Fruit fly (Drosophila melanogaster) whole organism, embryonic: ENCODE measurements around the gene Exn.

Experiments
- Abd-B ChIP-seq: fragments of 200-800 bp; sonication (Bioruptor generic); optimal IDR thresholded peaks from 2 replicates; lab custom pipeline; 2018; ENCODE audit warnings: missing biosample characterization, mild to moderate bottlenecking, missing genetic modification characterization, moderate library complexity
- Atf-2 ChIP-seq: fragments of 200-800 bp; sonication (Bioruptor generic); optimal IDR thresholded peaks from 2 replicates; lab custom pipeline; 2016; ENCODE audit warnings: missing biosample characterization, missing genetic modification characterization
- CG10543 ChIP-seq: fragments of 200-800 bp; sonication (Bioruptor generic); optimal IDR thresholded peaks from 3 replicates; lab custom pipeline; 2017; ENCODE audit warnings: missing biosample characterization, mild to moderate bottlenecking, missing genetic modification characterization, moderate library complexity
- CG11247 ChIP-seq: fragments of 200-800 bp; sonication (Bioruptor generic); IDR thresholded peaks from 2 replicates; pipeline ENCODE4 v1.3.6; 2022; ENCODE audit warnings: missing biosample characterization, missing genetic modification characterization
- CG11696 ChIP-seq: fragments of 200-800 bp; sonication (Bioruptor generic); IDR thresholded peaks from 2 replicates; pipeline ENCODE4 v1.3.6; 2022; ENCODE audit warnings: missing biosample characterization, missing genetic modification characterization
- CG11723 ChIP-seq: fragments of 200-800 bp; sonication (Bioruptor generic); optimal IDR thresholded peaks from 2 replicates; lab custom pipeline; 2017; ENCODE audit warnings: missing biosample characterization, mild to moderate bottlenecking, missing genetic modification characterization
- CG14050 ChIP-seq: fragments of 200-800 bp; sonication (Bioruptor generic); IDR thresholded peaks from 3 replicates; pipeline ENCODE4 v1.3.6; 2022; ENCODE audit warnings: missing biosample characterization, missing genetic modification characterization
- CG14441 ChIP-seq: fragments of 200-800 bp; sonication (Bioruptor generic); IDR thresholded peaks from 2 replicates; pipeline ENCODE4 v1.3.6; 2022; ENCODE audit warnings: missing biosample characterization, missing genetic modification characterization
- CG1602 ChIP-seq: fragments of 200-800 bp; sonication (Bioruptor generic); optimal IDR thresholded peaks from 3 replicates; lab custom pipeline; 2016; ENCODE audit warnings: missing biosample characterization, missing genetic modification characterization
- CG1603 ChIP-seq: fragments of 200-800 bp; sonication (Bioruptor generic); optimal IDR thresholded peaks from 2 replicates; lab custom pipeline; 2019; ENCODE audit warnings: missing biosample characterization, mild to moderate bottlenecking, missing genetic modification characterization, moderate library complexity
- CG2199 ChIP-seq: fragments of 200-800 bp; sonication (Bioruptor generic); IDR thresholded peaks from 3 replicates; pipeline ENCODE4 v1.3.6; 2022; ENCODE audit warnings: missing biosample characterization, missing genetic modification characterization
- CG30020 ChIP-seq: fragments of 200-800 bp; optimal IDR thresholded peaks from 2 replicates; lab custom pipeline; 2019; ENCODE audit warnings: missing biosample characterization, mild to moderate bottlenecking, missing genetic modification characterization, moderate library complexity
- CG32532 ChIP-seq: fragments of 200-800 bp; sonication (Bioruptor generic); IDR thresholded peaks from 2 replicates; pipeline ENCODE4 v1.3.6; 2022; ENCODE audit warnings: missing biosample characterization, missing genetic modification characterization
- CG3281 ChIP-seq: fragments of 200-800 bp; sonication (Bioruptor generic); optimal IDR thresholded peaks from 3 replicates; lab custom pipeline; 2017; ENCODE audit warnings: missing biosample characterization, mild to moderate bottlenecking, missing genetic modification characterization
- CG34224 ChIP-seq: fragments of 200-800 bp; sonication (Bioruptor generic); IDR thresholded peaks from 3 replicates; pipeline ENCODE4 v1.3.6; 2022; ENCODE audit warnings: missing biosample characterization, missing genetic modification characterization; ENCODE audit not compliant: partially characterized antibody
- CG3995 ChIP-seq: fragments of 200-800 bp; sonication (Bioruptor generic); optimal IDR thresholded peaks from 3 replicates; lab custom pipeline; 2016; ENCODE audit warnings: missing biosample characterization, missing genetic modification characterization
- CG4617 ChIP-seq: fragments of 200-800 bp; sonication (Bioruptor generic); optimal IDR thresholded peaks from 3 replicates; lab custom pipeline; 2016; ENCODE audit warnings: missing biosample characterization, missing genetic modification characterization, borderline replicate concordance
- CG9932 ChIP-seq: fragments of 200-800 bp; sonication (Bioruptor generic); IDR thresholded peaks from 2 replicates; pipeline ENCODE4 v1.3.6; 2022; ENCODE audit warnings: missing biosample characterization, missing genetic modification characterization
- CTCF ChIP-seq: fragments of 200-800 bp; sonication (Bioruptor generic); optimal IDR thresholded peaks from 2 replicates; lab custom pipeline; 2017; ENCODE audit warnings: missing biosample characterization, mild to moderate bottlenecking, missing genetic modification characterization, moderate library complexity
- Dbx ChIP-seq: fragments of 200-800 bp; sonication (Bioruptor generic); IDR thresholded peaks from 3 replicates; pipeline ENCODE4 v1.3.6; 2022; ENCODE audit warnings: missing biosample characterization, missing genetic modification characterization
- Dll ChIP-seq: fragments of 200-800 bp; sonication (Bioruptor generic); IDR thresholded peaks from 4 replicates; pipeline ENCODE4 v1.3.6; 2022; ENCODE audit warnings: missing biosample characterization, missing genetic modification characterization; ENCODE audit not compliant: partially characterized antibody
- Dp ChIP-seq: fragments of 200-800 bp; sonication (Bioruptor generic); optimal IDR thresholded peaks from 2 replicates; lab custom pipeline; 2018; ENCODE audit warnings: missing biosample characterization, mild to moderate bottlenecking, missing genetic modification characterization, moderate library complexity
- H2.0 ChIP-seq: fragments of 200-800 bp; sonication (Bioruptor generic); IDR thresholded peaks from 2 replicates; pipeline ENCODE4 v1.3.6; 2022; ENCODE audit warnings: missing biosample characterization, missing genetic modification characterization
- HmgD ChIP-seq: fragments of 200-800 bp; sonication (Bioruptor generic); optimal IDR thresholded peaks from 3 replicates; lab custom pipeline; 2016; ENCODE audit warnings: missing biosample characterization, missing genetic modification characterization
- Myb ChIP-seq: fragments of 200-800 bp; sonication (Bioruptor generic); optimal IDR thresholded peaks from 2 replicates; lab custom pipeline; 2016; ENCODE audit warnings: missing biosample characterization, missing genetic modification characterization
- Sox102F ChIP-seq: fragments of 200-800 bp; sonication (Bioruptor generic); optimal IDR thresholded peaks from 2 replicates; lab custom pipeline; 2018; ENCODE audit warnings: missing biosample characterization, mild to moderate bottlenecking, missing genetic modification characterization, moderate library complexity
- Vsx1 ChIP-seq: fragments of 200-800 bp; sonication (Bioruptor generic); optimal IDR thresholded peaks from 2 replicates; lab custom pipeline; 2017; ENCODE audit warnings: missing biosample characterization, mild to moderate bottlenecking, missing genetic modification characterization, missing genetic modification reagents
- YL-1 ChIP-seq: fragments of 200-800 bp; sonication (Bioruptor generic); optimal IDR thresholded peaks from 3 replicates; lab custom pipeline; 2017; ENCODE audit warnings: missing biosample characterization, mild to moderate bottlenecking, missing genetic modification characterization
- al ChIP-seq: fragments of 200-800 bp; sonication (Bioruptor generic); IDR thresholded peaks from 2 replicates; pipeline ENCODE4 v1.3.6; 2022; ENCODE audit warnings: missing biosample characterization, missing genetic modification characterization
- ato ChIP-seq: fragments of 200-800 bp; sonication (Bioruptor generic); IDR thresholded peaks from 2 replicates; pipeline ENCODE4 v1.3.6; 2022; ENCODE audit warnings: missing biosample characterization, missing genetic modification characterization; ENCODE audit not compliant: partially characterized antibody
- br ChIP-seq: fragments of >200 bp; optimal IDR thresholded peaks from 2 replicates; lab custom pipeline; 2017
- chn ChIP-seq: fragments of 200-800 bp; sonication (Bioruptor generic); optimal IDR thresholded peaks from 2 replicates; lab custom pipeline; 2016; ENCODE audit warnings: missing biosample characterization, missing genetic modification characterization
- croc ChIP-seq: fragments of 200-800 bp; sonication (Bioruptor generic); conservative IDR thresholded peaks from 3 replicates; pipeline ENCODE4 v1.3.6; 2022; ENCODE audit warnings: missing biosample characterization, missing genetic modification characterization
- crp ChIP-seq, 2 experiments: fragments of 200-800 bp; sonication (Bioruptor generic); optimal IDR thresholded peaks; 2 replicates in 1 of 2; 3 replicates in 1 of 2; lab custom pipeline; 2017; ENCODE audit warnings: missing biosample characterization in 2 of 2, missing genetic modification characterization in 2 of 2, mild to moderate bottlenecking in 1 of 2, moderate library complexity in 1 of 2
- exex ChIP-seq: fragments of 200-800 bp; sonication (Bioruptor generic); optimal IDR thresholded peaks from 4 replicates; lab custom pipeline; 2018; ENCODE audit warnings: missing biosample characterization, mild to moderate bottlenecking, missing genetic modification characterization, moderate library complexity
- lab ChIP-seq: fragments of 200-800 bp; sonication (Bioruptor generic); optimal IDR thresholded peaks from 3 replicates; lab custom pipeline; 2017; ENCODE audit warnings: missing biosample characterization, missing genetic modification characterization, mild to moderate bottlenecking, moderate library complexity, missing genetic modification reagents
- maf-S ChIP-seq: fragments of 200-800 bp; sonication (Bioruptor generic); optimal IDR thresholded peaks from 2 replicates; lab custom pipeline; 2016; ENCODE audit warnings: missing biosample characterization, missing genetic modification characterization
- mirr ChIP-seq: fragments of 200-800 bp; sonication (Bioruptor generic); optimal IDR thresholded peaks from 3 replicates; lab custom pipeline; 2018; ENCODE audit warnings: missing biosample characterization, mild to moderate bottlenecking, missing genetic modification characterization
- peb ChIP-seq: fragments of 200-800 bp; sonication (Bioruptor generic); IDR thresholded peaks from 2 replicates; pipeline ENCODE4 v1.3.6; 2022; ENCODE audit warnings: missing biosample characterization, missing genetic modification characterization
- pho ChIP-seq: fragments of 200-800 bp; sonication (Bioruptor generic); optimal IDR thresholded peaks from 2 replicates; lab custom pipeline; 2016; ENCODE audit warnings: missing biosample characterization, missing genetic modification characterization
- sens ChIP-seq: fragments of 200-800 bp; sonication (Bioruptor generic); peaks from one replicate; lab custom pipeline; 2016; ENCODE audit warnings: missing biosample characterization, missing genetic modification characterization
- sens-2 ChIP-seq: fragments of 200-800 bp; sonication (Bioruptor generic); IDR thresholded peaks from 2 replicates; pipeline ENCODE4 v1.3.6; 2022; ENCODE audit warnings: missing biosample characterization, missing genetic modification characterization
- sima ChIP-seq: fragments of 200-800 bp; sonication (Bioruptor generic); optimal IDR thresholded peaks from 2 replicates; lab custom pipeline; 2016; ENCODE audit warnings: missing biosample characterization, missing genetic modification characterization
- slbo ChIP-seq: fragments of 200-800 bp; sonication (Bioruptor generic); IDR thresholded peaks from 2 replicates; pipeline ENCODE4 v1.3.6; 2022; ENCODE audit warnings: missing biosample characterization, missing genetic modification characterization
- sob ChIP-seq: fragments of 200-800 bp; sonication (Bioruptor generic); IDR thresholded peaks from 2 replicates; pipeline ENCODE4 v1.3.6; 2022; ENCODE audit warnings: missing biosample characterization, missing genetic modification characterization
- sqz ChIP-seq: fragments of 200-800 bp; sonication (Bioruptor generic); optimal IDR thresholded peaks from 3 replicates; lab custom pipeline; 2018; ENCODE audit warnings: missing biosample characterization, mild to moderate bottlenecking, missing genetic modification characterization
- sug ChIP-seq: fragments of 200-800 bp; optimal IDR thresholded peaks from 2 replicates; lab custom pipeline; 2019; ENCODE audit warnings: missing biosample characterization, mild to moderate bottlenecking, missing genetic modification characterization, moderate library complexity
- unpg ChIP-seq: fragments of 200-800 bp; sonication (Bioruptor generic); optimal IDR thresholded peaks from 3 replicates; lab custom pipeline; 2018; ENCODE audit warnings: missing biosample characterization, mild to moderate bottlenecking, missing genetic modification characterization, moderate library complexity
- wor ChIP-seq: fragments of 200-800 bp; sonication (Bioruptor generic); IDR thresholded peaks from 2 replicates; pipeline ENCODE4 v1.3.6; 2022; ENCODE audit warnings: missing biosample characterization, missing genetic modification characterization

Exn gene

DNA sequence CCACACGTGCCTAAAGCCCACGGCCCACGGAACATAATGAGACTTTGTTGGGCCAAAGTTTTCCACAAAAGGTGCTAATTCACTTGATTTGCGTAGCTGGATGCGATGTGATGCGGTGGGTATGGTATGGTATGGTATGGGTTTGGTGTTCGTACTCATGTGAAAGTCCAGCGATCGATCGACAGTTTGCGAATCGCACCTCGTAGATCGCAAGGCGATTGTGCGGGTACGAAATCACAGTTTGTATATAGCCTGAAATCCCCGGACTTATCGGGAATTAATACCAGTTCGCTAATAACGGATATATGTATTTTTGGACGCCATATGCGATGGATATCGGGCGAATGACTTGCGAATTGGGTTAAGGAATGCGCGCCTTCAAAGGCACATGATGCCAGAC lies 38.1 kb downstream of the Exn start:
- TF ChIP-seq CG3995 (GFP tag; lab: Kevin White, UChicago) (peak; percentile 6), HmgD (GFP tag; lab: Kevin White, UChicago) (no peak), CG1603 (tag; lab: Kevin White, UChicago) (no peak)
- TF ChIP-seq, all 482 proteins: peak for 1

DNA sequence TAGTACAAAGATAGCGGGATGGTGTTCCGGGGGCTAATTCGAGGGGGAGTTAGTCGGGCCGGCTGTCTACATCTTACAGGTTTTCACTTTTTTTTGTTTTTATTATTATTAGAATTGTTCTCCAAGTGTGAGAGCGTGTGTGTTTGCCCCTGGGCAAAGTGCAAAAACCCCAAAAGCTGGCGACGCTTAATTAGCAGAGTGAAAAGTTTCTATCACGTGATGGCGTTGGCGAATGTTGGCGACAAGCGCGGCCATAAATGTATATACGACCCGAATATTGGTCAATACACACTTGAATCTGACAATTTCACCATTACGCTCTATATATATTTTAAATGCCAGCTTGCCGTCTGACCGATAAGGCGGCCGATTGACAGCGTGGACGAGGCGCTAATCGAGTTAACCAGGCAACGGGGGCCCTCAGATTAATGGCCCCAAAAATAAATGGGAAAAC lies 39.1 kb downstream of the Exn start:
- no peak for TF ChIP-seq Atf-2 (GFP tag; lab: Kevin White, UChicago)
- TF ChIP-seq CG10543 (GFP tag; lab: Kevin White, UChicago) = peak; percentile 25
- no peak for TF ChIP-seq peb (GFP tag; lab: Robert Waterston, UW)
- no peak for TF ChIP-seq sqz (GFP tag; lab: Kevin White, UChicago)
- TF ChIP-seq maf-S (GFP tag; lab: Kevin White, UChicago) = no peak
- TF ChIP-seq Myb = no peak
- no peak for TF ChIP-seq CG3281 (GFP tag; lab: Kevin White, UChicago)
- no peak for TF ChIP-seq CG4617 (GFP tag; lab: Kevin White, UChicago)
- TF ChIP-seq sob (GFP tag; lab: Robert Waterston, UW) = peak; percentile 12; the same call in 1 of the 2 replicates
- TF ChIP-seq al (GFP tag; lab: Robert Waterston, UW) = peak; percentile 11; the same call in 1 of the 2 replicates
- TF ChIP-seq pho = no peak
- TF ChIP-seq Dbx (GFP tag; lab: Robert Waterston, UW) = 0 out of 3 replicates have a peak, but pooled peaks have one; percentile 19
- TF ChIP-seq CG11723 (GFP tag; lab: Kevin White, UChicago) = no peak
- peak; percentile 48 for TF ChIP-seq mirr (GFP tag; lab: Kevin White, UChicago)
- peak; percentile 32; the same call in 1 of the 2 replicates for TF ChIP-seq sens-2 (GFP tag; lab: Robert Waterston, UW)
- TF ChIP-seq sima (GFP tag; lab: Kevin White, UChicago) = no peak
- TF ChIP-seq wor (GFP tag; lab: Robert Waterston, UW) = no peak
- TF ChIP-seq crp (GFP tag; optimal IDR thresholded peaks at IDR 0.05; lab: Kevin White, UChicago) = no peak
- TF ChIP-seq Dp (GFP tag; lab: Kevin White, UChicago) = no peak
- TF ChIP-seq br (lab: Kevin White, UChicago) = no peak
- peak; percentile 35 for TF ChIP-seq sens (GFP tag; lab: Kevin White, UChicago)
- no peak for TF ChIP-seq croc
- no peak for TF ChIP-seq CG3995 (GFP tag; lab: Kevin White, UChicago)
- TF ChIP-seq CG2199 (GFP tag; lab: Robert Waterston, UW) = 0 out of 3 replicates have a peak, but pooled peaks have one; percentile 54
- TF ChIP-seq Vsx1 = peak; percentile 54
- TF ChIP-seq CTCF (GFP tag; lab: Kevin White, UChicago) = no peak
- TF ChIP-seq chn = no peak
- TF ChIP-seq CG11696 (GFP tag; lab: Robert Waterston, UW) = peak; percentile 74
- TF ChIP-seq CG1602 (GFP tag; lab: Kevin White, UChicago) = no peak
- peak; percentile 37; the same call in 1 of the 2 replicates for TF ChIP-seq CG9932 (GFP tag; lab: Robert Waterston, UW)
- TF ChIP-seq unpg = no peak
- TF ChIP-seq CG30020 = no peak
- TF ChIP-seq CG32532 = peak; percentile 55; the same call in 1 of the 2 replicates
- no peak for TF ChIP-seq Abd-B (GFP tag; lab: Kevin White, UChicago)
- no peak for TF ChIP-seq Sox102F
- TF ChIP-seq CG14441 = peak; percentile 40; the same call in 1 of the 2 replicates
- TF ChIP-seq CG11247 (GFP tag; lab: Robert Waterston, UW) = 0 out of 2 replicates have a peak, but pooled peaks have one; percentile 31
- TF ChIP-seq CG34224 (GFP tag; lab: Robert Waterston, UW) = no peak
- peak; percentile 84 for TF ChIP-seq exex (tag; lab: Kevin White, UChicago)
- TF ChIP-seq sug (tag; lab: Kevin White, UChicago) = peak; percentile 78
- no peak for TF ChIP-seq YL-1
- TF ChIP-seq slbo (GFP tag; lab: Robert Waterston, UW) = 0 out of 2 replicates have a peak, but pooled peaks have one; percentile 15
- TF ChIP-seq CG14050 = no peak
- 0 out of 4 replicates have a peak, but pooled peaks have one; percentile 21 for TF ChIP-seq Dll (GFP tag; lab: Robert Waterston, UW)
- peak; percentile 15 for TF ChIP-seq lab
- TF ChIP-seq ato (GFP tag; lab: Robert Waterston, UW) = no peak
- TF ChIP-seq H2.0 (GFP tag; lab: Robert Waterston, UW) = no peak
